Worm (Caenorhabditis elegans) whole organism, mixed stage, embryonic: Measurements from ENCODE around the gene scl-13.

Experiments used
- nhr-237 ChIP-seq: fragments of 150-350 bp; optimal IDR thresholded peaks from 2 replicates; lab custom pipeline; 2014; ENCODE audit warnings: missing biosample characterization, missing genetic modification characterization
- snpc-4 ChIP-seq: fragments of 150-350 bp; optimal IDR thresholded peaks from 2 replicates; lab custom pipeline; 2014; ENCODE audit warnings: missing biosample characterization, missing genetic modification characterization

- TF ChIP-seq nhr-237 (no peak), snpc-4 (tag; lab: Kevin White, UChicago) (no peak)
Observed at ce11 chrV:3860123-3860522, 48.7 kb upstream of the scl-13 start, which contains the start of gene nhr-189.
